Fruit fly (Drosophila melanogaster) whole organism, embryonic: ENCODE measurements around the gene CG14805.
A peak's percentile ranks its signal among the peaks of the same experiment; 100 is the strongest.

Experiments used
- Atf6 ChIP-seq: fragments of 200-800 bp; sonication (Bioruptor generic); IDR thresholded peaks from 2 replicates; pipeline ENCODE4 v1.3.6; 2022; ENCODE audit warnings: missing biosample characterization, missing genetic modification characterization
- Awh ChIP-seq: fragments of 200-800 bp; sonication (Bioruptor generic); IDR thresholded peaks from 2 replicates; pipeline ENCODE4, ENCODE4 v1.3.6; 2022; ENCODE audit warnings: missing biosample characterization, missing genetic modification characterization
- B-H2 ChIP-seq: fragments of 200-800 bp; sonication (Bioruptor generic); optimal IDR thresholded peaks from 2 replicates; lab custom pipeline; 2018; ENCODE audit warnings: missing biosample characterization, mild to moderate bottlenecking, missing genetic modification characterization
- CG10654 ChIP-seq: fragments of 200-800 bp; sonication (Bioruptor generic); optimal IDR thresholded peaks from 2 replicates; lab custom pipeline; 2016; ENCODE audit warnings: missing biosample characterization, missing genetic modification characterization
- CG12391 ChIP-seq: fragments of 200-800 bp; sonication (Bioruptor generic); optimal IDR thresholded peaks from 3 replicates; lab custom pipeline; 2018; ENCODE audit warnings: missing biosample characterization, mild to moderate bottlenecking, missing genetic modification characterization, moderate library complexity
- CG14710 ChIP-seq: fragments of 200-800 bp; sonication (Bioruptor generic); optimal IDR thresholded peaks from 3 replicates; lab custom pipeline; 2019; ENCODE audit warnings: missing biosample characterization, mild to moderate bottlenecking, missing genetic modification characterization, moderate library complexity
- CG15011 ChIP-seq: fragments of 200-800 bp; sonication (Bioruptor generic); optimal IDR thresholded peaks from 3 replicates; lab custom pipeline; 2018; ENCODE audit warnings: missing biosample characterization, mild to moderate bottlenecking, missing genetic modification characterization
- CG17359 ChIP-seq: fragments of 200-800 bp; sonication (Bioruptor generic); optimal IDR thresholded peaks from 3 replicates; lab custom pipeline; 2018; ENCODE audit warnings: missing biosample characterization, mild to moderate bottlenecking, missing genetic modification characterization, moderate library complexity
- CG17568 ChIP-seq: fragments of 200-800 bp; sonication (Bioruptor generic); optimal IDR thresholded peaks from 2 replicates; lab custom pipeline; 2018; ENCODE audit warnings: missing biosample characterization, mild to moderate bottlenecking, missing genetic modification characterization, moderate library complexity
- CG18599 ChIP-seq: fragments of 200-800 bp; sonication (Bioruptor generic); optimal IDR thresholded peaks from 3 replicates; lab custom pipeline; 2017; ENCODE audit warnings: missing biosample characterization, missing genetic modification characterization, mild to moderate bottlenecking, moderate library complexity, missing genetic modification reagents
- CG2116 ChIP-seq: fragments of 200-800 bp; sonication (Bioruptor generic); optimal IDR thresholded peaks from 3 replicates; lab custom pipeline; 2018; ENCODE audit warnings: missing biosample characterization, mild to moderate bottlenecking, missing genetic modification characterization
- CG30403 ChIP-seq: fragments of 200-800 bp; sonication (Bioruptor generic); optimal IDR thresholded peaks from 3 replicates; lab custom pipeline; 2016; ENCODE audit warnings: missing biosample characterization, missing genetic modification characterization
- CG7271 ChIP-seq: fragments of 200-800 bp; sonication (Bioruptor generic); optimal IDR thresholded peaks from 2 replicates; lab custom pipeline; 2018; ENCODE audit warnings: missing biosample characterization, mild to moderate bottlenecking, missing genetic modification characterization, moderate library complexity
- CG8944 ChIP-seq: fragments of 200-800 bp; sonication (Bioruptor generic); optimal IDR thresholded peaks from 3 replicates; lab custom pipeline; 2016; ENCODE audit warnings: missing biosample characterization, missing genetic modification characterization
- CkIIα-i1 ChIP-seq: fragments of 200-800 bp; sonication (Bioruptor generic); IDR thresholded peaks from 2 replicates; pipeline ENCODE4 v1.3.6; 2022; ENCODE audit warnings: missing biosample characterization, missing genetic modification characterization
- CoRest ChIP-seq: fragments of 200-800 bp; sonication (Bioruptor generic); optimal IDR thresholded peaks from 3 replicates; lab custom pipeline; 2018; ENCODE audit warnings: missing biosample characterization, mild to moderate bottlenecking, missing genetic modification characterization, moderate library complexity
- Dbx ChIP-seq: fragments of 200-800 bp; sonication (Bioruptor generic); IDR thresholded peaks from 3 replicates; pipeline ENCODE4 v1.3.6; 2022; ENCODE audit warnings: missing biosample characterization, missing genetic modification characterization
- Dref ChIP-seq: fragments of 200-800 bp; sonication (Bioruptor generic); IDR thresholded peaks from 2 replicates; pipeline ENCODE4 v1.3.6; 2022; ENCODE audit warnings: missing biosample characterization, missing genetic modification characterization
- Ets97D ChIP-seq: fragments of 200-800 bp; sonication (Bioruptor generic); optimal IDR thresholded peaks from 3 replicates; lab custom pipeline; 2016; ENCODE audit warnings: missing biosample characterization, missing genetic modification characterization
- HmgD ChIP-seq: fragments of 200-800 bp; sonication (Bioruptor generic); optimal IDR thresholded peaks from 3 replicates; lab custom pipeline; 2016; ENCODE audit warnings: missing biosample characterization, missing genetic modification characterization
- Hmx ChIP-seq: fragments of 200-800 bp; sonication (Bioruptor generic); optimal IDR thresholded peaks from 2 replicates; lab custom pipeline; 2016; ENCODE audit warnings: missing biosample characterization, missing genetic modification characterization
- Hsf ChIP-seq: fragments of 200-800 bp; sonication (Bioruptor generic); optimal IDR thresholded peaks from 3 replicates; lab custom pipeline; 2016; ENCODE audit warnings: missing biosample characterization, missing genetic modification characterization
- Med ChIP-seq: fragments of 200-800 bp; sonication (Bioruptor generic); peaks from one replicate; lab custom pipeline; 2016; ENCODE audit warnings: missing biosample characterization, missing genetic modification characterization, mild to moderate bottlenecking, inconsistent platforms, moderate library complexity
- NC2α ChIP-seq: fragments of 200-800 bp; sonication (Bioruptor generic); optimal IDR thresholded peaks from 2 replicates; lab custom pipeline; 2016; ENCODE audit warnings: missing biosample characterization, missing genetic modification characterization
- NfI ChIP-seq: fragments of 200-800 bp; sonication (Bioruptor generic); optimal IDR thresholded peaks from 3 replicates; lab custom pipeline; 2018; ENCODE audit warnings: missing biosample characterization, mild to moderate bottlenecking, missing genetic modification characterization, moderate library complexity
- Ptx1 ChIP-seq: fragments of 200-800 bp; sonication (Bioruptor generic); IDR thresholded peaks from 2 replicates; pipeline ENCODE4 v1.3.6; 2022; ENCODE audit warnings: missing biosample characterization, missing genetic modification characterization
- Xbp1 ChIP-seq: fragments of 200-800 bp; sonication (Bioruptor generic); optimal IDR thresholded peaks from 3 replicates; lab custom pipeline; 2016; ENCODE audit warnings: missing biosample characterization, mild to moderate bottlenecking, missing genetic modification characterization
- bbx ChIP-seq: fragments of 200-800 bp; sonication (Bioruptor generic); IDR thresholded peaks from 2 replicates; pipeline ENCODE4 v1.3.6; 2022; ENCODE audit warnings: missing biosample characterization, missing genetic modification characterization; ENCODE audit not compliant: partially characterized antibody
- cato ChIP-seq: fragments of 200-800 bp; sonication (Bioruptor generic); optimal IDR thresholded peaks from 2 replicates; lab custom pipeline; 2016; ENCODE audit warnings: missing biosample characterization, missing genetic modification characterization, borderline replicate concordance
- chinmo ChIP-seq: fragments of 200-800 bp; sonication (Bioruptor generic); IDR thresholded peaks from 4 replicates; pipeline ENCODE4 v1.3.6; 2022; ENCODE audit warnings: missing biosample characterization, missing genetic modification characterization; ENCODE audit not compliant: partially characterized antibody
- crol ChIP-seq: fragments of 200-800 bp; sonication (Bioruptor generic); IDR thresholded peaks from 2 replicates; pipeline ENCODE4 v1.3.6; 2022; ENCODE audit warnings: missing biosample characterization, missing genetic modification characterization
- fru ChIP-seq: fragments of >200 bp; optimal IDR thresholded peaks from 2 replicates; lab custom pipeline; 2017
- gce ChIP-seq: fragments of 200-800 bp; sonication (Bioruptor generic); IDR thresholded peaks from 3 replicates; pipeline ENCODE4 v1.3.6; 2022; ENCODE audit warnings: missing biosample characterization, missing genetic modification characterization
- grn ChIP-seq: fragments of 200-800 bp; sonication (Bioruptor generic); optimal IDR thresholded peaks from 3 replicates; lab custom pipeline; 2017; ENCODE audit warnings: missing biosample characterization, missing genetic modification characterization
- gro ChIP-seq: fragments of 200-800 bp; sonication (Bioruptor generic); optimal IDR thresholded peaks from 2 replicates; lab custom pipeline; 2016; ENCODE audit warnings: missing biosample characterization, missing genetic modification characterization
- hkb ChIP-seq, 2 experiments: fragments of 200-800 bp in 1 of 2; fragments of >200 bp in 1 of 2; sonication (Bioruptor generic) in 1 of 2; IDR thresholded peaks in 1 of 2; optimal IDR thresholded peaks in 1 of 2; 2 replicates each; pipeline versions ENCODE4 v1.3.6 to Lab custom; 2017 to 2022; ENCODE audit warnings: missing biosample characterization in 1 of 2, missing genetic modification characterization in 1 of 2
- odd ChIP-seq: fragments of 200-800 bp; sonication (Bioruptor generic); optimal IDR thresholded peaks from 2 replicates; lab custom pipeline; 2017; ENCODE audit warnings: missing biosample characterization, mild to moderate bottlenecking, missing genetic modification characterization
- prd ChIP-seq, 3 experiments: fragments of >200 bp in 2 of 3; fragments of 200-800 bp in 1 of 3; sonication (Bioruptor generic) in 1 of 3; optimal IDR thresholded peaks in 2 of 3; IDR thresholded peaks in 1 of 3; 2 replicates in 2 of 3; 3 replicates in 1 of 3; pipeline versions ENCODE4 v1.3.6 to Lab custom; 2017 to 2022; ENCODE audit warnings: missing biosample characterization in 1 of 3, missing genetic modification characterization in 1 of 3
- rib ChIP-seq: fragments of 200-800 bp; sonication (Bioruptor generic); IDR thresholded peaks from 2 replicates; pipeline ENCODE4 v1.3.6; 2022; ENCODE audit warnings: missing biosample characterization, missing genetic modification characterization
- sna ChIP-seq: fragments of 200-800 bp; sonication (Bioruptor generic); IDR thresholded peaks from 2 replicates; pipeline ENCODE4 v1.3.6; 2022; ENCODE audit warnings: missing biosample characterization, missing genetic modification characterization; ENCODE audit not compliant: partially characterized antibody
- so ChIP-seq: fragments of 200-800 bp; sonication (Bioruptor generic); IDR thresholded peaks from 3 replicates; pipeline ENCODE4 v1.3.6; 2022; ENCODE audit warnings: missing biosample characterization, missing genetic modification characterization
- zfh2 ChIP-seq: fragments of 200-800 bp; sonication (Bioruptor generic); optimal IDR thresholded peaks from 2 replicates; lab custom pipeline; 2016; ENCODE audit warnings: missing biosample characterization, missing genetic modification characterization

Gene CG14805

dm6 chrX:1845413-1845951 is 31.6 kb upstream of the CG14805 start (continued):
- peak; percentile 43 for TF ChIP-seq CG17568 (GFP tag; lab: Kevin White, UChicago)
- TF ChIP-seq HmgD (GFP tag; lab: Kevin White, UChicago): no peak
- peak; percentile 19 for TF ChIP-seq CoRest (tag; lab: Kevin White, UChicago)
- no peak for TF ChIP-seq prd (optimal IDR thresholded peaks at IDR 0.05; lab: Kevin White, UChicago)
- peak; percentile 50; the same call in 2 of the 3 replicates for TF ChIP-seq prd (GFP tag; IDR thresholded peaks at IDR 0.05; lab: Robert Waterston, UW)
- no peak for TF ChIP-seq Dref (GFP tag; lab: Robert Waterston, UW)
- TF ChIP-seq Atf6: peak; percentile 41; the same call in 1 of the 2 replicates
- TF ChIP-seq Ets97D (GFP tag; lab: Kevin White, UChicago): no peak
- no peak for TF ChIP-seq Xbp1 (GFP tag; lab: Kevin White, UChicago)
- TF ChIP-seq cato: no peak
- 0 out of 3 replicates have a peak, but pooled peaks have one; percentile 43 for TF ChIP-seq so (GFP tag; lab: Robert Waterston, UW)
- no peak for TF ChIP-seq CkIIα-i1 (GFP tag; lab: Robert Waterston, UW)
- no peak for TF ChIP-seq bbx (GFP tag; lab: Robert Waterston, UW)
- TF ChIP-seq CG15011 (GFP tag; lab: Kevin White, UChicago): peak; percentile 7
- TF ChIP-seq Ptx1 (GFP tag; lab: Robert Waterston, UW): 0 out of 2 replicates have a peak, but pooled peaks have one; percentile 15
- TF ChIP-seq CG30403 (GFP tag; lab: Kevin White, UChicago): no peak
- no peak for TF ChIP-seq gce (GFP tag; lab: Robert Waterston, UW)
- peak; percentile 2 for TF ChIP-seq CG12391 (tag; lab: Kevin White, UChicago)
- peak; percentile 39 for TF ChIP-seq CG17359 (tag; lab: Kevin White, UChicago)
- peak; percentile 3 for TF ChIP-seq Hsf (GFP tag; lab: Kevin White, UChicago)
- TF ChIP-seq NC2α (GFP tag; lab: Kevin White, UChicago): no peak
- no peak for TF ChIP-seq odd
- peak; percentile 40 for TF ChIP-seq CG8944 (GFP tag; lab: Kevin White, UChicago)
- peak; percentile 70 for TF ChIP-seq Awh (GFP tag; lab: Robert Waterston, UW)
- peak; percentile 17 for TF ChIP-seq NfI (GFP tag; lab: Kevin White, UChicago)
- TF ChIP-seq chinmo (GFP tag; lab: Robert Waterston, UW): no peak
- no peak for TF ChIP-seq fru (lab: Kevin White, UChicago)
- peak; percentile 51 for TF ChIP-seq grn (GFP tag; lab: Kevin White, UChicago)
- peak; percentile 69 for TF ChIP-seq CG18599 (GFP tag; lab: Kevin White, UChicago)
- TF ChIP-seq B-H2 (GFP tag; lab: Kevin White, UChicago): peak; percentile 36
- TF ChIP-seq sna: no peak
- TF ChIP-seq gro: peak; percentile 57
- peak; percentile 73; the same call in 2 of the 3 replicates for TF ChIP-seq Dbx
- peak; percentile 32 for TF ChIP-seq CG10654 (GFP tag; lab: Kevin White, UChicago)
- TF ChIP-seq rib: peak; percentile 58; the same call in 1 of the 2 replicates

dm6 chrX:1846386-1846785 is 30.7 kb upstream of the CG14805 start:
- TF ChIP-seq zfh2 (GFP tag; lab: Kevin White, UChicago): no peak
- 0 out of 2 replicates have a peak, but pooled peaks have one; percentile 14 for TF ChIP-seq crol (GFP tag; lab: Robert Waterston, UW)
- no peak for TF ChIP-seq CG2116 (GFP tag; lab: Kevin White, UChicago)
- TF ChIP-seq Hmx: no peak
- no peak for TF ChIP-seq hkb (optimal IDR thresholded peaks at IDR 0.05; lab: Kevin White, UChicago)
- no peak for TF ChIP-seq hkb (GFP tag; IDR thresholded peaks at IDR 0.05; lab: Robert Waterston, UW)
- TF ChIP-seq CG14710 (tag; lab: Kevin White, UChicago): no peak
- peak; percentile 65 for TF ChIP-seq Med (GFP tag; lab: Kevin White, UChicago)
- no peak for TF ChIP-seq CG7271 (tag; lab: Kevin White, UChicago)
